Worm (Caenorhabditis elegans) whole organism, L4 larva: ENCODE results near the gene T05A8.1.

ENCODE experiments used
- D1046.2 ChIP-seq: fragments of 200-800 bp; sonication (Bioruptor generic); IDR thresholded peaks from 2 replicates; pipeline ENCODE4 v1.3.6; 2022; ENCODE audit warnings: missing genetic modification characterization, missing compliant biosample characterization
- F26F4.8 ChIP-seq: fragments of 200-800 bp; sonication (Bioruptor generic); conservative IDR thresholded peaks from 2 replicates; pipeline ENCODE4 v1.3.6; 2022; ENCODE audit warnings: missing genetic modification characterization, missing compliant biosample characterization
- F49E8.2 ChIP-seq: sonication (generic microtip); optimal IDR thresholded peaks from 2 replicates; lab custom pipeline; 2016; ENCODE audit warnings: missing compliant biosample characterization, mild to moderate bottlenecking, missing genetic modification characterization, borderline replicate concordance
- R02D3.7 ChIP-seq: fragments of 150-350 bp; sonication (generic microtip); optimal IDR thresholded peaks from 3 replicates; lab custom pipeline; 2014; ENCODE audit warnings: missing biosample characterization, missing genetic modification characterization
- T20F7.1 ChIP-seq: fragments of 200-800 bp; sonication (Bioruptor generic); optimal IDR thresholded peaks from 2 replicates; lab custom pipeline; 2018; ENCODE audit warnings: mild to moderate bottlenecking, missing genetic modification characterization, missing compliant biosample characterization
- ZK337.2 ChIP-seq: fragments of 200-800 bp; sonication (Bioruptor generic); IDR thresholded peaks from 2 replicates; pipeline ENCODE4 v1.3.6; 2022; ENCODE audit warnings: missing genetic modification reagents, missing genetic modification characterization, missing compliant biosample characterization
- aha-1 ChIP-seq: fragments of 150-350 bp; peaks from one replicate; lab custom pipeline; 2014; ENCODE audit warnings: missing biosample characterization, missing genetic modification characterization
- arid-1 ChIP-seq: fragments of 200-800 bp; sonication (Bioruptor generic); conservative IDR thresholded peaks from 2 replicates; pipeline ENCODE4 v1.3.6; 2022; ENCODE audit warnings: missing genetic modification reagents, missing genetic modification characterization, missing compliant biosample characterization
- attf-4 ChIP-seq: sonication (generic microtip); optimal IDR thresholded peaks from 3 replicates; lab custom pipeline; 2017; ENCODE audit warnings: missing biosample characterization, missing genetic modification characterization
- ceh-28 ChIP-seq: fragments of 150-350 bp; optimal IDR thresholded peaks from 2 replicates; lab custom pipeline; 2014; ENCODE audit warnings: missing biosample characterization, missing genetic modification reagents, missing genetic modification characterization
- ceh-44 ChIP-seq: fragments of 200-800 bp; sonication (Bioruptor generic); IDR thresholded peaks from 2 replicates; pipeline ENCODE4 v1.3.6; 2022; ENCODE audit warnings: missing genetic modification reagents, missing genetic modification characterization, missing compliant biosample characterization
- ces-1 ChIP-seq: fragments of 150-350 bp; sonication (generic microtip); optimal IDR thresholded peaks from 4 replicates; lab custom pipeline; 2014; ENCODE audit warnings: missing biosample characterization, missing genetic modification reagents, missing genetic modification characterization
- cey-2 ChIP-seq: sonication (generic microtip); optimal IDR thresholded peaks from 3 replicates; lab custom pipeline; 2017; ENCODE audit warnings: missing genetic modification characterization, mild to moderate bottlenecking, missing compliant biosample characterization, antibody characterized with exemption, borderline replicate concordance; ENCODE audit not compliant: insufficient read depth
- daf-8 ChIP-seq: fragments of 200-800 bp; sonication (Bioruptor generic); IDR thresholded peaks from 2 replicates; pipeline ENCODE4 v1.3.6; 2022; ENCODE audit warnings: missing genetic modification characterization, missing compliant biosample characterization
- dmd-6 ChIP-seq: fragments of 200-800 bp; sonication (Bioruptor generic); IDR thresholded peaks from 2 replicates; pipeline ENCODE4 v1.3.6; 2022; ENCODE audit warnings: missing genetic modification reagents, missing genetic modification characterization, missing compliant biosample characterization
- dmd-8 ChIP-seq: fragments of 200-800 bp; sonication (Bioruptor generic); IDR thresholded peaks from 2 replicates; pipeline ENCODE4 v1.3.6; 2022; ENCODE audit warnings: missing genetic modification characterization, missing compliant biosample characterization
- dmd-9 ChIP-seq: fragments of 200-800 bp; sonication (Bioruptor generic); IDR thresholded peaks from 2 replicates; pipeline ENCODE4 v1.3.6; 2022; ENCODE audit warnings: missing genetic modification reagents, missing genetic modification characterization, missing compliant biosample characterization
- dpl-1 ChIP-seq: fragments of 150-350 bp; optimal IDR thresholded peaks from 2 replicates; lab custom pipeline; 2014; ENCODE audit warnings: missing biosample characterization, missing genetic modification reagents, missing genetic modification characterization
- dve-1 ChIP-seq: sonication (generic microtip); optimal IDR thresholded peaks from 2 replicates; lab custom pipeline; 2017; ENCODE audit warnings: antibody characterized with exemption, mild to moderate bottlenecking, missing genetic modification characterization, missing compliant biosample characterization; ENCODE audit not compliant: insufficient read depth
- egl-27 ChIP-seq: sonication (generic microtip); optimal IDR thresholded peaks from 3 replicates; lab custom pipeline; 2017; ENCODE audit warnings: missing biosample characterization, missing genetic modification reagents, missing genetic modification characterization
- egl-43 ChIP-seq: fragments of 200-800 bp; sonication (Bioruptor generic); IDR thresholded peaks from 2 replicates; pipeline ENCODE4 v1.3.6; 2022; ENCODE audit warnings: missing genetic modification reagents, missing genetic modification characterization, missing compliant biosample characterization
- fos-1 ChIP-seq: fragments of 150-350 bp; optimal IDR thresholded peaks from 2 replicates; lab custom pipeline; 2014; ENCODE audit warnings: missing biosample characterization, missing genetic modification characterization
- gei-8 ChIP-seq: fragments of 200-800 bp; sonication (Bioruptor generic); optimal IDR thresholded peaks from 2 replicates; lab custom pipeline; 2018; ENCODE audit warnings: mild to moderate bottlenecking, missing genetic modification characterization, missing compliant biosample characterization
- hif-1 ChIP-seq, 2 experiments: sonication (generic microtip); optimal IDR thresholded peaks; 2 replicates each; lab custom pipeline; 2016 to 2017; ENCODE audit warnings: missing compliant biosample characterization in 2 of 2, missing genetic modification characterization in 2 of 2, missing genetic modification reagents in 2 of 2, missing genotype in 2 of 2, mild to moderate bottlenecking in 1 of 2
- jun-1 ChIP-seq: fragments of 150-350 bp; optimal IDR thresholded peaks from 2 replicates; lab custom pipeline; 2014; ENCODE audit warnings: missing biosample characterization, missing genetic modification reagents, missing genetic modification characterization
- lin-38 ChIP-seq: fragments of 200-800 bp; sonication (Bioruptor generic); IDR thresholded peaks from 2 replicates; pipeline ENCODE4 v1.3.6; 2022; ENCODE audit warnings: missing genetic modification reagents, missing genetic modification characterization, missing compliant biosample characterization
- madf-5 ChIP-seq, 2 experiments: fragments of 200-800 bp; sonication (Bioruptor generic); IDR thresholded peaks; 2 replicates each; pipeline ENCODE4 v1.3.6; 2022; ENCODE audit warnings: missing compliant biosample characterization in 2 of 2, missing genetic modification characterization in 2 of 2
- mdt-29 ChIP-seq: fragments of 200-800 bp; sonication (Bioruptor generic); IDR thresholded peaks from 2 replicates; pipeline ENCODE4 v1.3.6; 2022; ENCODE audit warnings: missing genetic modification reagents, missing genetic modification characterization, missing compliant biosample characterization
- mes-2 ChIP-seq: sonication (generic microtip); optimal IDR thresholded peaks from 2 replicates; lab custom pipeline; 2016; ENCODE audit warnings: missing genotype, mild to moderate bottlenecking, missing genetic modification characterization, missing compliant biosample characterization; ENCODE audit not compliant: poor library complexity, severe bottlenecking
- mxl-3 ChIP-seq: fragments of 200-800 bp; sonication (Bioruptor generic); optimal IDR thresholded peaks from 2 replicates; lab custom pipeline; 2018; ENCODE audit warnings: mild to moderate bottlenecking, missing genetic modification characterization, missing compliant biosample characterization
- nhr-41 ChIP-seq: fragments of 200-800 bp; sonication (Bioruptor generic); IDR thresholded peaks from 2 replicates; pipeline ENCODE4 v1.3.6; 2022; ENCODE audit warnings: missing genetic modification reagents, missing genetic modification characterization, missing compliant biosample characterization
- nhr-77 ChIP-seq: fragments of 150-350 bp; optimal IDR thresholded peaks from 2 replicates; lab custom pipeline; 2014; ENCODE audit warnings: missing biosample characterization, missing genetic modification characterization
- rbr-2 ChIP-seq: sonication (generic microtip); optimal IDR thresholded peaks from 2 replicates; lab custom pipeline; 2016; ENCODE audit warnings: missing genotype, missing genetic modification characterization, missing compliant biosample characterization
- saeg-2 ChIP-seq: fragments of 200-800 bp; sonication (Bioruptor generic); IDR thresholded peaks from 2 replicates; pipeline ENCODE4 v1.3.6; 2022; ENCODE audit warnings: missing genetic modification reagents, missing genetic modification characterization, missing compliant biosample characterization
- set-16 ChIP-seq: fragments of 200-800 bp; sonication (Bioruptor generic); IDR thresholded peaks from 2 replicates; pipeline ENCODE4 v1.3.6; 2022; ENCODE audit warnings: missing genetic modification reagents, missing genetic modification characterization, missing compliant biosample characterization
- snpc-1.2 ChIP-seq: fragments of 200-800 bp; sonication (Bioruptor generic); IDR thresholded peaks from 2 replicates; pipeline ENCODE4 v1.3.6; 2022; ENCODE audit warnings: missing genetic modification reagents, missing genetic modification characterization, missing compliant biosample characterization
- snpc-4 ChIP-seq: fragments of 150-350 bp; optimal IDR thresholded peaks from 2 replicates; lab custom pipeline; 2014; ENCODE audit warnings: missing biosample characterization, missing genetic modification characterization
- tra-1 ChIP-seq: fragments of 200-800 bp; sonication (Bioruptor generic); IDR thresholded peaks from 2 replicates; pipeline ENCODE4 v1.3.6; 2022; ENCODE audit warnings: missing genetic modification reagents, missing genetic modification characterization, missing compliant biosample characterization
- unc-39 ChIP-seq: sonication (generic microtip); optimal IDR thresholded peaks from 2 replicates; lab custom pipeline; 2017; ENCODE audit warnings: missing biosample characterization, missing genetic modification characterization
- unc-62 ChIP-seq, 3 experiments: fragments of 150-350 bp in 1 of 3; sonication (generic microtip); optimal IDR thresholded peaks in 2 of 3; peaks in 1 of 3; 1 replicate in 1 of 3; 2 replicates in 2 of 3; lab custom pipeline; 2014 to 2017; ENCODE audit warnings: missing biosample characterization in 3 of 3, missing genetic modification characterization in 3 of 3, missing genetic modification reagents in 3 of 3, missing genotype in 1 of 3
- vab-7 ChIP-seq: fragments of 200-800 bp; sonication (Bioruptor generic); IDR thresholded peaks from 2 replicates; pipeline ENCODE4 v1.3.6; 2022; ENCODE audit warnings: missing genetic modification reagents, missing genetic modification characterization, missing compliant biosample characterization

Gene T05A8.1

DNA sequence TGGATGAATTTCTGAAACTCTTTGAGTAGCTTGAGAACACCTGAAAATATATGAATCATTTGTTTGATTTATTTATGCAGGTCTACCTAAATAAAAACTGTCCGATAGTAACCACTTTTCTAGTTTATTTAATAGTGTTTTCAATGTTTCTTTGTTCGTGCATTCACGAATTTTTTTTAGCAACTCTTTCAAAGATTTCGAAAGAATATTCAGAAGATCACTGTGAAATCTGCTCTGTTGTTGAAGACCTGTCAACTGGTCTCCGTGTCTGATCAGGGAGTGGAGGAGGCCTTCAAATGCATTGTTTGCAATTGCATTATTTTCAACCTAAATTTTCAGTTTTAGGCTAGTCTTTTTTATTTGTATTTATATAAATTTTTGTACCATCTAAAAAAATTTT, at the start of gene T05A8.1:
T05A8.1 (minus strand) TSS at position 101 of the 400 bp plus-strand sequence.
- TF ChIP-seq nhr-77: no peak
- no peak for TF ChIP-seq fos-1
- no peak for TF ChIP-seq T20F7.1 (GFP tag; lab: Kevin White, UChicago)
- TF ChIP-seq dmd-8 (GFP tag; lab: Robert Waterston, UW): no peak
- no peak for TF ChIP-seq hif-1 (tag; optimal IDR thresholded peaks at IDR 0.05; lab: Kevin White, UChicago)
- TF ChIP-seq rbr-2 (tag; lab: Kevin White, UChicago): no peak
- no peak for TF ChIP-seq dve-1 (tag; lab: Kevin White, UChicago)
- no peak for TF ChIP-seq F26F4.8

DNA sequence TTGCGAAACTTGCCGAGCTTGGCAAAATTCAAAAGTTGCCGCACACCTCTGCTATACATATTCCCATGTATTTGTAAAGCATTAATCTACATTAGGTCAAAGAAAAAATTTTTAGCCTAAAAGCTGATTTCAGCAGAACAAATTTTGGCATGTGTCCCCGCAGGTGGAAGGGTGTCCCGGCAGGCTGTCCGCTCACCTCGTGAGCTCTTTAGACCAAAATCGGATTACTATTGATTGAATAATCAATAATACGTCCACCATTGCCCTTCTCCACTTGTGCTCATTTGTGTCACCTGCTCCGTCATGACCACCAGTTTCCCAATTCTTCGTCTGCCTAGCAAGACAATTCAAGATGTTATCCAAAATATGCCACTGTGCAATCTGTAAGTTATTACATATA, 48.6 kb upstream of the T05A8.1 start, which contains the start of gene fbxb-107:
fbxb-107 (plus strand) TSS at position 297 of the 400 bp plus-strand sequence.
- TF ChIP-seq mdt-29 (GFP tag; lab: Robert Waterston, UW) (no peak), R02D3.7 (tag; lab: Kevin White, UChicago) (no peak), mxl-3 (GFP tag; lab: Kevin White, UChicago) (no peak), unc-62 (GFP tag; optimal IDR thresholded peaks at IDR 0.05 in 1 of 2; lab: Kevin White, UChicago) (no peak), unc-62 (tag; optimal IDR thresholded peaks at IDR 0.05; lab: Kevin White, UChicago) (no peak), cey-2 (no peak), dmd-9 (GFP tag; lab: Robert Waterston, UW) (no peak)

DNA sequence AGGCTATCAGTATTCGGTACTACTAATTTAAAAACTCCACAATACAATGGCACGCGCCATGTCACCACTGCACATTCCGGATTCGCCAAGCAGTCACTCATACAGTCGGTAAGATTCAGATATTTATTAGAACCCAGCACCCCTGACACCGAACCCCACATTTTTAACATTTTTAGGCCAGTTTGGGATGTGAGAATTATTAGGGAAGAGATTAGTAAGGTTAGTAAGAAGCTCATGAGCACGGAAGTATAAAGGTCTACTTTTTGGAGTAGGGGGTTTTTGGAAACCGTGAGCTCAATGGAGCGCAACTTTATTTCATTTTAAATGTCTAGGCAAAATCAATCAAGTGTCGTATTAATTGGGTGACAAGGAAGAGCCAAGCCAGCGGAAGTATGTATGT, 48.1 kb upstream of the T05A8.1 start, which contains the start of gene F29A7.8:
F29A7.8 (minus strand) TSS at position 101 of the 400 bp plus-strand sequence.
- TF ChIP-seq ZK337.2 (GFP tag; lab: Robert Waterston, UW) (no peak), tra-1 (GFP tag; lab: Robert Waterston, UW) (no peak), aha-1 (tag; lab: Kevin White, UChicago) (peak; percentile 12)
- TF ChIP-seq, all 104 proteins: peak for 1

DNA sequence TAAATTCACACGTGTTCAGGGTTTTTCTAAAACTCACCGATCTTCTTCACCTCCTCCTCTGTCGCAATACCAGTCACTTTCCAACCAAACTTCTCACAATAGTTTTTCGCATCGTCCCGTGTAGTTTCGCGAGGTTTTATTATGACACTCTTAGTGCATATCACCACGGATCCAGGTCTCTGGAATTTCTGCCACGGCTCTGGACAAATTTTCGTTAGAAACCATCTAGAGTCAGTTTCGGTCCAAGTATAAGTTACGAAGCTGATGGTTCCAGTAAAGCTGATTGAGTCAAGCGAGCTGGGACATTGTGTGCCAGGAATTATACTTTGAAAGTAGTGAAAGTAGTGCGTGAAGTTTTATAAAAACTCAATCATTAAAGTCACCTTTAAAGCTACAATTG, 46.5 kb upstream of the T05A8.1 start:
- TF ChIP-seq D1046.2 (GFP tag; lab: Robert Waterston, UW) (no peak), cey-2 (no peak), egl-43 (GFP tag; lab: Robert Waterston, UW) (no peak), snpc-1.2 (GFP tag; lab: Robert Waterston, UW) (no peak), saeg-2 (no peak), gei-8 (no peak), nhr-41 (GFP tag; lab: Robert Waterston, UW) (no peak), arid-1 (no peak), dmd-6 (GFP tag; lab: Robert Waterston, UW) (no peak), lin-38 (GFP tag; lab: Robert Waterston, UW) (no peak), unc-62 (GFP tag; optimal IDR thresholded peaks at IDR 0.05 in 1 of 2; lab: Kevin White, UChicago) (peak in 1 of 2 experiments; percentile 94), unc-62 (tag; optimal IDR thresholded peaks at IDR 0.05; lab: Kevin White, UChicago) (no peak), ces-1 (GFP tag; lab: Kevin White, UChicago) (no peak), egl-27 (no peak), aha-1 (tag; lab: Kevin White, UChicago) (peak; percentile 53)
- TF ChIP-seq, all 104 proteins: peak for 2

DNA sequence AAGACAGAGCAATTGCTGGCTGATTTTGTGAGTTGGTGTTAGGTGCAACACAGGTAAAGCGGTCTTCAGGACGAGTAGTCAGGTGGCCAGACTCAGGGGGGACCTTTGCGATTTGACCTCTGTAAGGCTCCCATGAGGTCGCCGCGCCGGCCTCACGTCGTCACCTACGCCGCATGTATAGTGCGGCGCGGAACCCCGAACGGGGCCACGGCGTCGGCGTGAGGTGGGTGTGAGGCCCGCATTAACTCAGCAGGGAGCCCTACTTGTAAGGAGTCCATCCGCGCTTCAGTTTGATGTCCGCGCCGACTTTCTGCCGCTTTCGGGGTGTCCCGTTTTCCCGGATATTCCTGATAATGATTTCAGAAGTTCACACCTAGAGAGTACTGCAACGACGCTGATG, 44.8 kb upstream of the T05A8.1 start:
- TF ChIP-seq T20F7.1 (GFP tag; lab: Kevin White, UChicago) (no peak), set-16 (peak; percentile 91), mes-2 (tag; lab: Kevin White, UChicago) (no peak)

DNA sequence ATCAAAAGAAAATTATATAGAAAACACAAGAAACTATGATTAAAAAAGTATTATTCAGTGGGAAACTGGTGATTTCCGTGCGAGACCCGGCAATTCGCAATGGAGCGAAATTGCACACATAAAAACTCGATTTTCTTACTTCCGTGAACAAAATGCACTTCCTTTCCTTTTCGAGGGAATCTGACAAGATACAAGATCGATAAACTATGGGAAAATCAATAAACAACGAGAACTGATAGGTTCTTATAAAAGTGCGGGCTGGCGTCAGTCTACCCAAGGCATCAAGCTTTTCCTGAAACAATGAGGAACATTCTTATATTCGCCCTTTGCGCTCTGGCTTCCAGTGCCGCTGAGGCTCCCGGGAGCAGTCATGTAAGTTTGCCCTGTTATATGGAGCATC, 43.2 kb upstream of the T05A8.1 start, which contains the start of gene F29A7.3:
F29A7.3 (plus strand) TSS at position 301 of the 400 bp plus-strand sequence.
- no peak for TF ChIP-seq attf-4 (tag; lab: Kevin White, UChicago)
- TF ChIP-seq jun-1 (tag; lab: Kevin White, UChicago): no peak
- no peak for TF ChIP-seq ceh-44
- TF ChIP-seq ceh-28: no peak
- TF ChIP-seq vab-7: no peak
- TF ChIP-seq D1046.2 (GFP tag; lab: Robert Waterston, UW): no peak
- no peak for TF ChIP-seq daf-8 (GFP tag; lab: Robert Waterston, UW)
- no peak for TF ChIP-seq snpc-4 (tag; lab: Kevin White, UChicago)
- no peak for TF ChIP-seq dmd-8 (GFP tag; lab: Robert Waterston, UW)
- no peak for TF ChIP-seq dpl-1 (GFP tag; lab: Kevin White, UChicago)
- no peak for TF ChIP-seq cey-2
- no peak for TF ChIP-seq F49E8.2 (tag; lab: Kevin White, UChicago)
- no peak for TF ChIP-seq madf-5 (GFP tag; IDR thresholded peaks at IDR 0.05; lab: Robert Waterston, UW)
- no peak for TF ChIP-seq nhr-41 (GFP tag; lab: Robert Waterston, UW)
- no peak for TF ChIP-seq unc-39 (tag; lab: Kevin White, UChicago)
